Worm (Caenorhabditis elegans): ENCODE measurements around the gene pgp-4.

pgp-4 gene

ce11 chrX:11406784-11407183 lies 49.2 kb downstream of the pgp-4 start:
- TF ChIP-seq sptf-1 (tag; optimal IDR thresholded peaks at IDR 0.05) (no peak), nhr-237 (tag; optimal IDR thresholded peaks at IDR 0.05) (no peak), ztf-11 (tag; optimal IDR thresholded peaks at IDR 0.05) (no peak), unc-120 (tag; optimal IDR thresholded peaks at IDR 0.05; ENCODE audit: poor library complexity, severe bottlenecking) (no peak), mls-2 (tag; optimal IDR thresholded peaks at IDR 0.05) (no peak), hlh-1 (tag; optimal IDR thresholded peaks at IDR 0.05) (no peak), cnd-1 (tag; optimal IDR thresholded peaks at IDR 0.05) (no peak), M03D4.4 (tag; optimal IDR thresholded peaks at IDR 0.05) (no peak), lin-13 (tag; optimal IDR thresholded peaks at IDR 0.05) (no peak), snpc-4 (tag; optimal IDR thresholded peaks at IDR 0.05) (no peak), pha-4 (tag; optimal IDR thresholded peaks at IDR 0.05) (no peak), sem-2 (GFP tag; optimal IDR thresholded peaks at IDR 0.05) (no peak), drap-1 (GFP tag; optimal IDR thresholded peaks at IDR 0.05) (no peak), ceh-83 (GFP tag; optimal IDR thresholded peaks at IDR 0.05) (no peak), blmp-1 (tag; optimal IDR thresholded peaks at IDR 0.05) (no peak), lsy-2 (tag; optimal IDR thresholded peaks at IDR 0.05) (no peak)

- no peak for TF ChIP-seq elt-1 (tag; optimal IDR thresholded peaks at IDR 0.05; ENCODE audit: borderline replicate concordance, insufficient read depth)
- TF ChIP-seq sem-2 (GFP tag; optimal IDR thresholded peaks at IDR 0.05): no peak
- no peak for TF ChIP-seq nhr-2 (tag; optimal IDR thresholded peaks at IDR 0.05)
- no peak for TF ChIP-seq mab-5 (tag; optimal IDR thresholded peaks at IDR 0.05)
- no peak for TF ChIP-seq nhr-12 (tag; optimal IDR thresholded peaks at IDR 0.05)
- TF ChIP-seq ham-2 (GFP tag; optimal IDR thresholded peaks at IDR 0.05): no peak
- no peak for TF ChIP-seq nhr-28 (tag; optimal IDR thresholded peaks at IDR 0.05)
- no peak for TF ChIP-seq unc-39 (tag; optimal IDR thresholded peaks at IDR 0.05)
- no peak for TF ChIP-seq mep-1 (tag; optimal IDR thresholded peaks at IDR 0.05)
- TF ChIP-seq ceh-83 (GFP tag; optimal IDR thresholded peaks at IDR 0.05): no peak
- no peak for TF ChIP-seq ztf-11 (tag; optimal IDR thresholded peaks at IDR 0.05)
- TF ChIP-seq M03D4.4 (tag; optimal IDR thresholded peaks at IDR 0.05): no peak
- no peak for TF ChIP-seq flh-1 (GFP tag; optimal IDR thresholded peaks at IDR 0.05)
- no peak for TF ChIP-seq bed-3 (GFP tag; optimal IDR thresholded peaks at IDR 0.05)
Observed at ce11 chrX:11407682-11408335, 50.2 kb downstream of the pgp-4 start, which contains the start of gene F08B12.4. TSS of gene F08B12.4 (minus strand) at chrX:11407732.

ce11 chrX:11409457-11409856 lies 51.8 kb downstream of the pgp-4 start:
- TF ChIP-seq pha-4 (tag; optimal IDR thresholded peaks at IDR 0.05) (no peak), mab-5 (tag; optimal IDR thresholded peaks at IDR 0.05) (no peak), nhr-76 (tag; optimal IDR thresholded peaks at IDR 0.05) (no peak), mep-1 (tag; optimal IDR thresholded peaks at IDR 0.05) (no peak), bed-3 (GFP tag; optimal IDR thresholded peaks at IDR 0.05) (no peak), M03D4.4 (tag; optimal IDR thresholded peaks at IDR 0.05) (no peak), elt-3 (tag; optimal IDR thresholded peaks at IDR 0.05) (no peak), sptf-1 (tag; optimal IDR thresholded peaks at IDR 0.05) (no peak), lin-13 (tag; optimal IDR thresholded peaks at IDR 0.05) (no peak), unc-39 (tag; optimal IDR thresholded peaks at IDR 0.05) (no peak), ceh-43 (GFP tag; optimal IDR thresholded peaks at IDR 0.05) (no peak), zip-8 (tag; optimal IDR thresholded peaks at IDR 0.05) (no peak)

- TF ChIP-seq cnd-1 (tag; optimal IDR thresholded peaks at IDR 0.05) (no peak), mab-5 (tag; optimal IDR thresholded peaks at IDR 0.05) (no peak), pha-4 (tag; optimal IDR thresholded peaks at IDR 0.05) (no peak), unc-39 (tag; optimal IDR thresholded peaks at IDR 0.05) (no peak), ztf-11 (tag; optimal IDR thresholded peaks at IDR 0.05) (no peak), nhr-2 (tag; optimal IDR thresholded peaks at IDR 0.05) (no peak), lin-13 (tag; optimal IDR thresholded peaks at IDR 0.05) (no peak), ham-2 (GFP tag; optimal IDR thresholded peaks at IDR 0.05) (no peak), elt-1 (tag; optimal IDR thresholded peaks at IDR 0.05; ENCODE audit: borderline replicate concordance, insufficient read depth) (no peak), mls-2 (tag; optimal IDR thresholded peaks at IDR 0.05) (no peak), ces-1 (GFP tag; optimal IDR thresholded peaks at IDR 0.05) (no peak), hlh-1 (tag; optimal IDR thresholded peaks at IDR 0.05) (no peak), blmp-1 (tag; optimal IDR thresholded peaks at IDR 0.05) (no peak), ceh-39 (tag; optimal IDR thresholded peaks at IDR 0.05) (no peak)
Observed at ce11 chrX:11411675-11412074, 54.1 kb downstream of the pgp-4 start.

Data from whole organism, mixed stage, embryonic.